Worm (Caenorhabditis elegans): Measurements from ENCODE around the gene oac-4.
A peak's percentile ranks its signal among the peaks of the same experiment; 100 is the strongest.

The oac-4 gene

DNA sequence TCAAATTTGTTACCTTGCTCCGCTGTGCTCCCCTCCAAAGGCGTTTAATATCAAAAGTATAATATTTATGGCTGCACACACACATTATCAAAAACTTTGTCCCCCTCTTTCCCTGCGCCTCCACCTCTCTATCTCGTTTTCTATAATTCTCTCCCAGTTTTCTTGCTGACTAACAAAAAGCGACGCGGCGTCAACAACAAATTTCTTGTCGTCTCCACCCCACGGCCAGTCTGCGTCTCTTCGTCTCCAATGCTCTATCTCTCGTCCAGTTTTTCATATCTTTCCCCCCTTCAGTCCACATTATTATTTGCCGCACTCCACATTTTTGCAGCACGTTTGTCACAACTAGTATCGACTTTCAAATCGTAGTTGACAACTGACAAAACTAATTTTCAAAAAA lies 25.3 kb downstream of the oac-4 start:
- TF ChIP-seq daf-12 (tag; optimal IDR thresholded peaks at IDR 0.05) (no peak), nhr-43 (tag; optimal IDR thresholded peaks at IDR 0.05; ENCODE audit: poor library complexity, severe bottlenecking) (no peak), ztf-11 (tag; optimal IDR thresholded peaks at IDR 0.05) (no peak), zag-1 (tag; optimal IDR thresholded peaks at IDR 0.05) (no peak), pqm-1 (tag; optimal IDR thresholded peaks at IDR 0.05) (peak; percentile 24), elt-3 (tag; optimal IDR thresholded peaks at IDR 0.05) (no peak), nhr-25 (tag; optimal IDR thresholded peaks at IDR 0.05) (peak; percentile 14), egl-5 (tag; optimal IDR thresholded peaks at IDR 0.05) (peak; percentile 7), lin-39 (tag; optimal IDR thresholded peaks at IDR 0.05) (peak; percentile 73), nhr-67 (tag; optimal IDR thresholded peaks at IDR 0.05) (no peak), pha-4 (tag; optimal IDR thresholded peaks at IDR 0.05) (peak; percentile 75), ceh-28 (tag; optimal IDR thresholded peaks at IDR 0.05) (no peak), nhr-77 (tag; optimal IDR thresholded peaks at IDR 0.05) (no peak), fos-1 (tag; optimal IDR thresholded peaks at IDR 0.05) (no peak), nfya-1 (tag; optimal IDR thresholded peaks at IDR 0.05; ENCODE audit: insufficient read depth) (peak; percentile 53), elt-2 (tag; optimal IDR thresholded peaks at IDR 0.05) (peak; percentile 78), sea-2 (GFP tag; optimal IDR thresholded peaks at IDR 0.05) (no peak), lin-15B (tag; optimal IDR thresholded peaks at IDR 0.05) (peak; percentile 2), nhr-28 (tag; optimal IDR thresholded peaks at IDR 0.05) (no peak), ceh-9 (tag; optimal IDR thresholded peaks at IDR 0.05) (no peak), snpc-4 (tag; optimal IDR thresholded peaks at IDR 0.05) (peak; percentile 40), skn-1 (tag; optimal IDR thresholded peaks at IDR 0.05) (no peak), nhr-12 (tag; optimal IDR thresholded peaks at IDR 0.05) (no peak), jun-1 (tag; optimal IDR thresholded peaks at IDR 0.05) (no peak), lsy-12 (tag; optimal IDR thresholded peaks at IDR 0.05) (no peak), ceh-16 (tag; optimal IDR thresholded peaks at IDR 0.05) (no peak), fkh-10 (GFP tag; optimal IDR thresholded peaks at IDR 0.05) (no peak), unc-39 (tag; optimal IDR thresholded peaks at IDR 0.05) (no peak), unc-62 (GFP tag; optimal IDR thresholded peaks at IDR 0.05) (no peak), tbx-2 (tag; optimal IDR thresholded peaks at IDR 0.05) (no peak), R02D3.7 (tag; optimal IDR thresholded peaks at IDR 0.05) (peak; percentile 39), aly-2 (tag; optimal IDR thresholded peaks at IDR 0.05) (no peak), nhr-23 (tag; optimal IDR thresholded peaks at IDR 0.05) (peak; percentile 33), ama-1 (optimal IDR thresholded peaks at IDR 0.05) (no peak), fkh-2 (tag; optimal IDR thresholded peaks at IDR 0.05) (no peak), ztf-4 (tag; optimal IDR thresholded peaks at IDR 0.05) (no peak), ceh-82 (tag; optimal IDR thresholded peaks at IDR 0.05) (no peak), mml-1 (tag; optimal IDR thresholded peaks at IDR 0.05) (no peak), eor-1 (tag; optimal IDR thresholded peaks at IDR 0.05) (no peak), nhr-11 (tag; optimal IDR thresholded peaks at IDR 0.05) (no peak), hmg-11 (tag; optimal IDR thresholded peaks at IDR 0.05) (peak; percentile 57), ZK546.5 (tag; optimal IDR thresholded peaks at IDR 0.05) (no peak), egl-27 (tag; optimal IDR thresholded peaks at IDR 0.05) (no peak), nhr-237 (tag; optimal IDR thresholded peaks at IDR 0.05) (no peak), mdl-1 (tag; optimal IDR thresholded peaks at IDR 0.05) (no peak), elt-1 (tag; optimal IDR thresholded peaks at IDR 0.05) (no peak), nhr-76 (tag; optimal IDR thresholded peaks at IDR 0.05) (no peak)

ce11 chrII:3808643-3809042 lies 27.2 kb downstream of the oac-4 start:
- TF ChIP-seq aly-2 (tag; optimal IDR thresholded peaks at IDR 0.05) (no peak), ama-1 (optimal IDR thresholded peaks at IDR 0.05) (no peak), hmg-11 (tag; optimal IDR thresholded peaks at IDR 0.05) (no peak), egl-5 (tag; optimal IDR thresholded peaks at IDR 0.05) (no peak), ceh-82 (tag; optimal IDR thresholded peaks at IDR 0.05) (no peak), nhr-12 (tag; optimal IDR thresholded peaks at IDR 0.05) (no peak), elt-3 (tag; optimal IDR thresholded peaks at IDR 0.05) (no peak), nhr-43 (tag; optimal IDR thresholded peaks at IDR 0.05; ENCODE audit: poor library complexity, severe bottlenecking) (no peak), jun-1 (tag; optimal IDR thresholded peaks at IDR 0.05) (no peak), sea-2 (GFP tag; optimal IDR thresholded peaks at IDR 0.05) (no peak), ztf-11 (tag; optimal IDR thresholded peaks at IDR 0.05) (no peak)
